Worm (Caenorhabditis elegans) whole organism, young adult: Measurements from ENCODE around the gene npr-13.
"Not testable (repeated sequence)": the region's sequence is repeated elsewhere in the genome, so short reads cannot be mapped to it uniquely, and the experiment has no call there.

Experiments
- B0261.1 ChIP-seq: sonication (generic microtip); optimal IDR thresholded peaks from 2 replicates; lab custom pipeline; 2016; ENCODE audit warnings: mild to moderate bottlenecking, missing genetic modification characterization, moderate library complexity, missing compliant biosample characterization
- F37B4.10 ChIP-seq: fragments of 200-800 bp; sonication (Bioruptor generic); IDR thresholded peaks from 2 replicates; pipeline ENCODE4 v1.3.6; 2022; ENCODE audit warnings: missing genetic modification characterization, missing compliant biosample characterization
- F49E8.2 ChIP-seq: sonication (generic microtip); optimal IDR thresholded peaks from 3 replicates; lab custom pipeline; 2017; ENCODE audit warnings: missing genetic modification characterization, mild to moderate bottlenecking, missing compliant biosample characterization, antibody characterized with exemption, moderate library complexity; ENCODE audit not compliant: insufficient read depth
- F52B5.7 ChIP-seq: sonication (generic microtip); optimal IDR thresholded peaks from 2 replicates; lab custom pipeline; 2016; ENCODE audit warnings: mild to moderate bottlenecking, missing genetic modification characterization, missing compliant biosample characterization
- F55B11.4 ChIP-seq: sonication (generic microtip); optimal IDR thresholded peaks from 2 replicates; lab custom pipeline; 2016; ENCODE audit warnings: missing compliant biosample characterization, missing genetic modification characterization, borderline replicate concordance; ENCODE audit not compliant: insufficient read depth
- F57A8.1 ChIP-seq: fragments of 200-800 bp; sonication (Bioruptor generic); optimal IDR thresholded peaks from 2 replicates; lab custom pipeline; 2018; ENCODE audit warnings: mild to moderate bottlenecking, missing genetic modification characterization, moderate library complexity, missing compliant biosample characterization
- Y79H2A.3 ChIP-seq: fragments of 200-800 bp; sonication (Bioruptor generic); conservative IDR thresholded peaks from 2 replicates; pipeline ENCODE4 v1.3.6; 2022; ENCODE audit warnings: missing genetic modification reagents, missing genetic modification characterization, missing compliant biosample characterization
- Y95B8A.8 ChIP-seq: fragments of 200-800 bp; sonication (Bioruptor generic); IDR thresholded peaks from 2 replicates; pipeline ENCODE4 v1.3.6; 2022; ENCODE audit warnings: missing genetic modification reagents, missing genetic modification characterization, missing compliant biosample characterization
- ama-1 ChIP-seq, 3 experiments: fragments of 150-350 bp in 1 of 3; sonication (generic microtip) in 2 of 3; optimal IDR thresholded peaks; 2 replicates each; lab custom pipeline; 2014 to 2018; ENCODE audit warnings: missing biosample characterization in 2 of 3, missing genetic modification characterization in 2 of 3, missing genetic modification reagents in 2 of 3
- bed-1 ChIP-seq: fragments of 200-800 bp; sonication (Bioruptor generic); IDR thresholded peaks from 2 replicates; pipeline ENCODE4 v1.3.6; 2022; ENCODE audit warnings: missing genetic modification reagents, missing genetic modification characterization, missing compliant biosample characterization
- bed-2 ChIP-seq: fragments of 200-800 bp; sonication (Bioruptor generic); IDR thresholded peaks from 2 replicates; pipeline ENCODE4 v1.3.6; 2022; ENCODE audit warnings: missing genetic modification reagents, missing genetic modification characterization, missing compliant biosample characterization
- cebp-1 ChIP-seq, 2 experiments: fragments of 200-800 bp in 1 of 2; sonication (Bioruptor generic) in 1 of 2; sonication (generic microtip) in 1 of 2; IDR thresholded peaks in 1 of 2; optimal IDR thresholded peaks in 1 of 2; 2 replicates each; pipeline versions ENCODE4 v1.3.6 to Lab custom; 2017 to 2022; ENCODE audit warnings: missing compliant biosample characterization in 2 of 2, missing genetic modification characterization in 2 of 2, mild to moderate bottlenecking in 1 of 2, missing genetic modification reagents in 1 of 2, moderate library complexity in 1 of 2
- cebp-2 ChIP-seq: fragments of 200-800 bp; sonication (Bioruptor generic); IDR thresholded peaks from 2 replicates; pipeline ENCODE4 v1.3.6; 2022; ENCODE audit warnings: missing genetic modification characterization, missing compliant biosample characterization
- ceh-100 ChIP-seq: fragments of 200-800 bp; sonication (Bioruptor generic); IDR thresholded peaks from 2 replicates; pipeline ENCODE4 v1.3.6; 2022; ENCODE audit warnings: missing genetic modification reagents, missing genetic modification characterization, missing compliant biosample characterization
- ceh-40 ChIP-seq: fragments of 200-800 bp; sonication (Bioruptor generic); IDR thresholded peaks from 2 replicates; pipeline ENCODE4 v1.3.6; 2022; ENCODE audit warnings: missing genetic modification characterization, missing compliant biosample characterization
- ceh-58 ChIP-seq: fragments of 200-800 bp; sonication (Bioruptor generic); IDR thresholded peaks from 2 replicates; pipeline ENCODE4 v1.3.6; 2022; ENCODE audit warnings: missing genetic modification characterization, missing compliant biosample characterization
- egl-44 ChIP-seq: fragments of 200-800 bp; sonication (Bioruptor generic); IDR thresholded peaks from 2 replicates; pipeline ENCODE4 v1.3.6; 2022; ENCODE audit warnings: missing genetic modification reagents, missing genetic modification characterization, missing compliant biosample characterization
- egrh-3 ChIP-seq: fragments of 200-800 bp; sonication (Bioruptor generic); IDR thresholded peaks from 2 replicates; pipeline ENCODE4 v1.3.6; 2022; ENCODE audit warnings: missing genetic modification reagents, missing genetic modification characterization, missing compliant biosample characterization
- ets-4 ChIP-seq: fragments of 200-800 bp; sonication (Bioruptor generic); optimal IDR thresholded peaks from 2 replicates; lab custom pipeline; 2018; ENCODE audit warnings: mild to moderate bottlenecking, missing genetic modification characterization, missing compliant biosample characterization
- him-1 ChIP-seq: sonication (generic microtip); optimal IDR thresholded peaks from 2 replicates; lab custom pipeline; 2016; ENCODE audit warnings: missing genotype, missing genetic modification reagents, missing genetic modification characterization, missing compliant biosample characterization
- hlh-12 ChIP-seq: sonication (generic microtip); optimal IDR thresholded peaks from 2 replicates; lab custom pipeline; 2016; ENCODE audit warnings: missing genetic modification characterization, missing compliant biosample characterization
- hmg-20 ChIP-seq: fragments of 200-800 bp; sonication (Bioruptor generic); IDR thresholded peaks from 2 replicates; pipeline ENCODE4 v1.3.6; 2022; ENCODE audit warnings: missing genetic modification reagents, missing genetic modification characterization, missing compliant biosample characterization
- let-607 ChIP-seq, 2 experiments: fragments of 200-800 bp in 1 of 2; sonication (Bioruptor generic) in 1 of 2; sonication (generic microtip) in 1 of 2; optimal IDR thresholded peaks; 2 replicates each; lab custom pipeline; 2016 to 2018; ENCODE audit warnings: mild to moderate bottlenecking in 2 of 2, missing compliant biosample characterization in 2 of 2, missing genetic modification characterization in 2 of 2, moderate library complexity in 2 of 2, missing genotype in 1 of 2
- lin-26 ChIP-seq: fragments of 200-800 bp; sonication (Bioruptor generic); IDR thresholded peaks from 2 replicates; pipeline ENCODE4 v1.3.6; 2022; ENCODE audit warnings: missing genetic modification reagents, missing genetic modification characterization, missing compliant biosample characterization
- madf-8 ChIP-seq: fragments of 200-800 bp; sonication (Bioruptor generic); conservative IDR thresholded peaks from 2 replicates; pipeline ENCODE4 v1.3.6; 2022; ENCODE audit warnings: missing genetic modification reagents, missing genetic modification characterization, missing compliant biosample characterization
- mcd-1 ChIP-seq: fragments of 200-800 bp; sonication (Bioruptor generic); IDR thresholded peaks from 2 replicates; pipeline ENCODE4 v1.3.6; 2022; ENCODE audit warnings: missing genetic modification reagents, missing genetic modification characterization, missing compliant biosample characterization
- mes-4 ChIP-seq: sonication (generic microtip); optimal IDR thresholded peaks from 2 replicates; lab custom pipeline; 2016; ENCODE audit warnings: missing genotype, missing genetic modification characterization, missing compliant biosample characterization
- nfya-1 ChIP-seq: sonication (generic microtip); optimal IDR thresholded peaks from 2 replicates; lab custom pipeline; 2017; ENCODE audit warnings: antibody characterized with exemption, missing compliant biosample characterization, missing genetic modification characterization, borderline replicate concordance; ENCODE audit not compliant: insufficient read depth
- nfya-2 ChIP-seq: fragments of 200-800 bp; sonication (Bioruptor generic); IDR thresholded peaks from 2 replicates; pipeline ENCODE4 v1.3.6; 2022; ENCODE audit warnings: missing genetic modification reagents, missing genetic modification characterization, missing compliant biosample characterization
- nhr-120 ChIP-seq: fragments of 200-800 bp; sonication (Bioruptor generic); IDR thresholded peaks from 2 replicates; pipeline ENCODE4 v1.3.6; 2022; ENCODE audit warnings: missing genetic modification characterization, missing compliant biosample characterization
- rcor-1 ChIP-seq: fragments of 200-800 bp; sonication (Bioruptor generic); IDR thresholded peaks from 2 replicates; pipeline ENCODE4 v1.3.6; 2022; ENCODE audit warnings: missing genetic modification reagents, missing genetic modification characterization, missing compliant biosample characterization
- rec-8 ChIP-seq, 2 experiments: sonication (generic microtip); optimal IDR thresholded peaks; 2 replicates each; lab custom pipeline; 2016; ENCODE audit warnings: mild to moderate bottlenecking in 2 of 2, missing genetic modification characterization in 2 of 2, missing genetic modification reagents in 2 of 2, missing genotype in 2 of 2, missing biosample characterization in 1 of 2, missing compliant biosample characterization in 1 of 2, moderate library complexity in 1 of 2
- sdz-38 ChIP-seq: sonication (generic microtip); optimal IDR thresholded peaks from 2 replicates; lab custom pipeline; 2016; ENCODE audit warnings: missing genotype, missing genetic modification characterization, missing compliant biosample characterization
- snpc-1.1 ChIP-seq: sonication (generic microtip); optimal IDR thresholded peaks from 2 replicates; lab custom pipeline; 2017; ENCODE audit warnings: missing genetic modification characterization, mild to moderate bottlenecking, missing compliant biosample characterization, antibody characterized with exemption, moderate library complexity, missing genotype, missing genetic modification reagents; ENCODE audit not compliant: insufficient read depth
- somi-1 ChIP-seq: fragments of 200-800 bp; sonication (Bioruptor generic); optimal IDR thresholded peaks from 2 replicates; lab custom pipeline; 2018; ENCODE audit warnings: mild to moderate bottlenecking, missing genetic modification characterization, missing compliant biosample characterization
- zfh-2 ChIP-seq: fragments of 200-800 bp; sonication (Bioruptor generic); conservative IDR thresholded peaks from 2 replicates; pipeline ENCODE4 v1.3.6; 2022; ENCODE audit warnings: missing genetic modification reagents, missing genetic modification characterization, missing compliant biosample characterization
- ztf-22 ChIP-seq: fragments of 200-800 bp; sonication (Bioruptor generic); optimal IDR thresholded peaks from 2 replicates; lab custom pipeline; 2018; ENCODE audit warnings: mild to moderate bottlenecking, missing genetic modification characterization, moderate library complexity, missing compliant biosample characterization
- ztf-26 ChIP-seq: sonication (generic microtip); optimal IDR thresholded peaks from 2 replicates; lab custom pipeline; 2017; ENCODE audit warnings: missing genetic modification characterization, missing compliant biosample characterization
- ztf-28 ChIP-seq: fragments of 200-800 bp; sonication (Bioruptor generic); IDR thresholded peaks from 2 replicates; pipeline ENCODE4 v1.3.6; 2022; ENCODE audit warnings: missing genetic modification reagents, missing genetic modification characterization, missing compliant biosample characterization
- ztf-6 ChIP-seq: fragments of 200-800 bp; sonication (Bioruptor generic); IDR thresholded peaks from 2 replicates; pipeline ENCODE4 v1.3.6; 2022; ENCODE audit warnings: missing genetic modification reagents, missing genetic modification characterization, missing compliant biosample characterization

npr-13 gene

DNA sequence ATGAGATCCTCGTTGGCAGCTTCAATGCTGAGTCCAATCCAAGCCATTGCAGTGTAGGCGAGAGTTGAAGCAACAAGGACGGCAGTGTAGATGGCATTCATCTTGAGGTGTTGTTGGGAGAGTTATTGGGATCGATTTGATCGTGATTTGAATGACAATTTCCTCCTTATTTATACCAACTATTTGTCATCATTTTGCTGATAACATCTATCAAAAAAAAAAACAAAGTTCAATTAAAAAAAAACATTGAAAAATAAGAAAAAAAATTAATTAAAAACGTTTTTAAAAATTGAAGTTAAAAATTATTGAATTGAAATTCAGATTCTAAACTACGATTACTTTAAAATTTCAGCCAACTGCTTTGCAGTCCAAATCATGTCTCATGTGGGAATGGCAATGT lies 31.5 kb downstream of the npr-13 start, which contains the start of gene nspa-8:
Gene nspa-8, minus strand, starts transcription at position 101 of the 400 bp plus-strand sequence.
- TF ChIP-seq egl-44 (GFP tag; lab: Robert Waterston, UW); ets-4 (GFP tag; lab: Kevin White, UChicago); ceh-100: not testable (repeated sequence)

DNA sequence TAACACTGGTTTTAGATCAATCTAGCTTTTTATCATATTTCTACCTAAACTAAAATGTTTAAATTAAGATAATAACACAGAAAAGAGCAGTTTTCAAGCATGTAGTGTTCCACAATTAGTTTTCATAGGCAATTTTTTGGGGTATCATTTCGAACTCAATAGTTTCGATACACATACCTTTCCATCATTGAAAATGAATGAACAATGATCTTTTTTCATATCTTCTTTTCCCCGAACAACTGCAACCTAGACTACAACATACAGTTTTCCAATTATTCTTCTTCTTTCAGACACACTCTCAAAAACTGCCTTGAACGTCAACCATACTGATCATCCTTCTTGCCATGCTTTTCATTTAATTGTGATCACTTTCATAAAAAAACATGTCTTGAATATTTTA lies 34.3 kb downstream of the npr-13 start, which contains the start of gene W06A7.4:
Gene W06A7.4, plus strand, starts transcription at position 301 of the 400 bp plus-strand sequence.
- TF ChIP-seq cebp-2 (GFP tag; lab: Robert Waterston, UW), result no peak

DNA sequence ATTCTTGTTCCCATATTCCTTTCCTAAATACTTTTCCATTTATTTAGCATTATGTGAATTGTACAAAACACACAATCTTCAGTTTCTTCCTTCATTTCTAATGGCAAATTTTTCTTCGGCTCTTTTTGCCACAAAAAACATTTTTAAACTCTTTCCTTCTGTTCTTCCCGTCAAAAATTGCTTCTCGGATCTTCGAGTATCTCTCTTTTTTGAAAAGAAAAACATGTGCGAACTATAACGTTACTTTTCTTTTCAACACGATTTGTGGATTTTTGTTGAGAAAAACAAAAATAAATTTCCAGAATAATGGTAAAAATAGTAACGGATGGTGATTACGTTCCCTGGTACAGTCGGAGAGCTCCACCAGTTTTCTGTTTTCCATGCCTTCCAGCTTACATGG lies 36.9 kb downstream of the npr-13 start, which contains the start of gene W06A7.2:
Gene W06A7.2, plus strand, starts transcription at position 301 of the 400 bp plus-strand sequence.
- TF ChIP-seq nfya-1 (tag; lab: Kevin White, UChicago), result no peak
- TF ChIP-seq ceh-58 (GFP tag; lab: Robert Waterston, UW), result no peak
- no peak for TF ChIP-seq bed-1 (GFP tag; lab: Robert Waterston, UW)
- TF ChIP-seq F55B11.4 (tag; lab: Kevin White, UChicago), result no peak
- TF ChIP-seq nhr-120 (GFP tag; lab: Robert Waterston, UW), result no peak
- no peak for TF ChIP-seq F49E8.2 (tag; lab: Kevin White, UChicago)
- TF ChIP-seq ztf-6 (GFP tag; lab: Robert Waterston, UW), result no peak
- no peak for TF ChIP-seq egrh-3 (GFP tag; lab: Robert Waterston, UW)
- TF ChIP-seq ztf-28 (GFP tag; lab: Robert Waterston, UW), result no peak

DNA sequence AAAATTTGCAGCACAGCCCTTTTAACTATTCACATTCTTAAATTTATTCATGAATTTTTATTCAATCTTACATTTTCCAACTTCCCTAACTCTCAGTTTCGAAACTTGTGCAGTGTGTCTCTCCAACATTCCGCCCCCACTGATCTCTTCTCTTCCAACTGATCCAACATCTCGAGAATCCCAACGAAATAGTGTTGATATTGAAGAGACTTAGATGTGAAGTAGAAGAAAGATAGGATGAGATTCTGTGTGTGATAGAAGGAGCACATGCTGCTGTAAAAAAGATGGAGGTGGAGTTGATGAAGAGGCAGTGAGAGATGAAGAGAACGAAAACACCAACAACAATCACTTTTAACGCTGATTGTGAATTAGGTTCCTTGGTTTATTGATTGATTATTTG lies 38.1 kb downstream of the npr-13 start:
- TF ChIP-seq him-1 (tag; lab: Kevin White, UChicago) (no peak), sdz-38 (tag; lab: Kevin White, UChicago) (no peak), lin-26 (GFP tag; lab: Robert Waterston, UW) (no peak), F37B4.10 (no peak), zfh-2 (GFP tag; lab: Robert Waterston, UW) (no peak), madf-8 (GFP tag; lab: Robert Waterston, UW) (no peak), egl-44 (GFP tag; lab: Robert Waterston, UW) (no peak), ceh-40 (GFP tag; lab: Robert Waterston, UW) (no peak), rcor-1 (GFP tag; lab: Robert Waterston, UW) (no peak), mes-4 (tag; lab: Kevin White, UChicago) (no peak), B0261.1 (tag; lab: Kevin White, UChicago) (no peak), rec-8 (tag; optimal IDR thresholded peaks at IDR 0.05; lab: Kevin White, UChicago) (no peak), let-607 (tag; optimal IDR thresholded peaks at IDR 0.05; lab: Kevin White, UChicago) (no peak), Y79H2A.3 (GFP tag; lab: Robert Waterston, UW) (no peak), mcd-1 (GFP tag; lab: Robert Waterston, UW) (no peak), ztf-26 (tag; lab: Kevin White, UChicago) (no peak), Y95B8A.8 (no peak)

DNA sequence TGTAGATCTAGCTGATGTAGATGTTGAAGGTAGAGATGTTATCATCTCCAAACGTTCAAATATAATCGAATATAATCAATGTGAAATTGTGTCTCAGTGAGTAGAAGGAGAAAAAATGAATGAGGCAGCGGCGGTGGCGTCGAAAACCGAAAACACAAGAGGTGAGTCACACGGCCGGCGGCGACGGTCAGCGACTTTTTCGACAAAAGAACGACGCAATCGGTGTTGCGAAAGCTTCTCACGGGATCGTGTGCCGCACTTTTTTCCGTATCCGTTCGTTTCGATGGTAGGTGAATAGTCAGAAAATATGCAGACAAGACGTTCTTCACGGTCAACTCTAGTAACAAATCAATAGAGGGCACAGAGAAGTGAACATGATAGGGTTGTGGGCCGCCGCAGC lies 42.9 kb downstream of the npr-13 start, which contains the start of gene rin-1:
Gene rin-1, minus strand, starts transcription at position 101 of the 400 bp plus-strand sequence.
- TF ChIP-seq bed-2 (GFP tag; lab: Robert Waterston, UW), result no peak
- no peak for TF ChIP-seq bed-1 (GFP tag; lab: Robert Waterston, UW)
- no peak for TF ChIP-seq hmg-20 (GFP tag; lab: Robert Waterston, UW)
- TF ChIP-seq rec-8 (tag; optimal IDR thresholded peaks at IDR 0.05; lab: Kevin White, UChicago), result no peak
- TF ChIP-seq nfya-2 (GFP tag; lab: Robert Waterston, UW), result no peak
- no peak for TF ChIP-seq hlh-12 (tag; lab: Kevin White, UChicago)
- no peak for TF ChIP-seq ama-1 (optimal IDR thresholded peaks at IDR 0.05; lab: Kevin White, UChicago)
- no peak for TF ChIP-seq ama-1 (GFP tag; optimal IDR thresholded peaks at IDR 0.05; lab: Kevin White, UChicago)
- TF ChIP-seq cebp-1 (GFP tag; IDR thresholded peaks at IDR 0.05; lab: Robert Waterston, UW), result no peak
- no peak for TF ChIP-seq cebp-1 (tag; optimal IDR thresholded peaks at IDR 0.05; lab: Kevin White, UChicago)
- no peak for TF ChIP-seq mes-4 (tag; lab: Kevin White, UChicago)
- no peak for TF ChIP-seq somi-1 (GFP tag; lab: Kevin White, UChicago)
- no peak for TF ChIP-seq F52B5.7 (tag; lab: Kevin White, UChicago)
- TF ChIP-seq snpc-1.1, result no peak
- TF ChIP-seq ztf-22 (GFP tag; lab: Kevin White, UChicago), result no peak
- TF ChIP-seq F57A8.1 (GFP tag; lab: Kevin White, UChicago), result no peak
- TF ChIP-seq ztf-6 (GFP tag; lab: Robert Waterston, UW), result no peak
- TF ChIP-seq B0261.1 (tag; lab: Kevin White, UChicago), result no peak
